Fruit fly (Drosophila melanogaster) whole organism, larva: ENCODE results near the gene Sdic3.
A peak's percentile ranks its signal among the peaks of the same experiment; 100 is the strongest.
"Not testable (repeated sequence)": the region's sequence is repeated elsewhere in the genome, so short reads cannot be mapped to it uniquely, and the experiment has no call there.

Source experiments
- noc ChIP-seq: fragments of 200-800 bp; sonication (Bioruptor generic); optimal IDR thresholded peaks from 3 replicates; lab custom pipeline; 2019; ENCODE audit warnings: missing biosample characterization, mild to moderate bottlenecking, missing genetic modification characterization, moderate library complexity

The Sdic3 gene

DNA sequence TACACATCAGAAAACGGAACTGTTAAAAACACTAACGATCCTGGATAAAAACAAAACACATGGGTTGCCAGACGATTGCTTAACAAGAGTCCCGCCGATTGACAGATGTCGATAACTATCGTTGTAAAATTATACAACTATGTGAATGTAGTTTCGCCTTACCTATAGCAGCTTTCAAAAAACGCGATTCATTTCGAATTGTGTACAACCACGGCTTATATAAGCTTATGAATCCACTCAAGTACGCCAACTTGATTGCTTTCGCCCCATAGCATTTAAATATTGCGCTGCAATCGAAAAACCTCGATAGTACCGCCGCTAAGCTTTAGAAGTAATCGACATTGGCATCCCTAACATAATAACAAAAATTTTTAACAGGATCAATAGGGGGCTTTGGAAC, 24.1 kb downstream of the Sdic3 start, which contains the start of the genes CG9581 and CG9578:
CG9581 (minus strand) TSS at position 84 of the 400 bp plus-strand sequence.
CG9578 (plus strand) TSS at position 325 of the 400 bp plus-strand sequence.
- no peak for TF ChIP-seq noc (tag; lab: Kevin White, UChicago)

DNA sequence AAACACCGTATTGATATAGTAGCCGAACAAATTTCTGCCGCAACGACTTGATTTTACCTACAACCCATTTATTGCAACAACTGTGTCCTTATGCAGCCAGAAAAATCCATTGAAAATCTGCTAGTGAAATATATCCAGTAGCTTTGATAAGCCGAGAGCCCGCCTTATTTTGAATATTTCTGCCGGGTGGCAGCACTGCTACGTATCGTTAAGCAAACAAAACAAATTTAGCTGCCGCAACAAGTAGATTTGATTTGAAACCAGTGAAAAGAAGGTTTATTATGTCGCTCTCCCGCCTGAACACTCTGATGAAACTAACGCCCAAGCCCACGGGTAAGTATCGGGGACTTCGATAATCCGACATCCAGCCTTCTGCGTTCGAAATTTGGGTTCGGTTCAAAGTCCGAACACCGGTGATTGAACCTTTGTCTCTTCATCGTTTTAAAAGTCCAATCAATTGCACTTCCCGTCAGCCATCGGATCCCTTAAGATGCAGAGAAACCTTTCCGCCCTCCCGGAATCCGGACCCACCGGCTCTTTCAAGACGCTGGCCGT, 27.5 kb downstream of the Sdic3 start, which contains the start of gene CG9577:
CG9577 (plus strand) TSS at position 190 of the 555 bp plus-strand sequence.
- no peak for TF ChIP-seq noc (tag; lab: Kevin White, UChicago)

DNA sequence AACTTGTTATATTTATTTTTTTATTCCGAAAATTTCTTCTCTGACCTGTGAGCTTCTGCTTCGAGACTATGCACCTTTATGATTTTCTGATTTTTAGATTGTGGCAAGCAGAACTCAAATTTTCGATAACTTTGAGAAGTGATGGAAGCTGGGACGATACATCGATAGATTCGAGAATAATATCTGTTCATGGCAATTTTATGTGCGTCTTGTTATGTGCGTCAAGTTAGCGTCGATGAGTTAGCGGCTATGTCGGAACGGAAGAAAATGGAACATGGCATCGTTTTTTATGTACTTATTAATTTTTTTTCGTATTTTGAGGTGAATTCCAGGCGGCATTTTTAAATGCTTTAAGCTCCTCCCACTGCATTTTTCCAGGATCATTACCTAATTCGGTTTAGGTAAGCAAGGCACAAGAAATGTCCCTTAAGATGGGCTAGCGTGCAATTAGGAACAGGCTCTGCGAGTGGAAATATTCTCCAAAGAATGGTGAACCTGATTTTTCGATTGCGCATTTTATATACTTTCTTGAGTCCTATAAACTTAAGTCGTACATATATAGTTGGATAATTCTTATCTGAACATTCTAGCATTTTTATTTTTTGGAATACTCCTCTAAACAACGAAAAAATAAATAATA, 28.1 kb downstream of the Sdic3 start, which contains the start of gene Phf7:
Phf7 (minus strand) TSS at position 58 of the 640 bp plus-strand sequence.
- no peak for TF ChIP-seq noc (tag; lab: Kevin White, UChicago)

DNA sequence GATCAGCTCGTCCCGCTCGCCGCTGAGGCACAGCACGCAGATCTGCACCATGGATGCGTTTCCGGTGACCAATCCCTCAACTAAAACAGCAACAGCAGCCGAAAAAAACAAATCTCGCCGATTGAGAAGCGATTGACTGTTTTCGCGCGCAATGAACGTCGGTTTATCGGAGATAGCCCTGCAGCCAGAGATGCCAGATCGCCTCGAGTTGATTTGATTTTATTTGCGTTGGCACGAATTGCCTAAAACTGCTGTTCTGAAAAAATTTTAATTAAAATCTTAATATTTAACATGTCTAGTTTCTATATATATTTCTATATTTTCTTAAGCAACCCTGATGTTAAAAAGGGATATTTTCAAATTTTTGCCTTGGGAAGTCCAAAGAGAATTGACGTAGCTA, 31.4 kb downstream of the Sdic3 start:
- no peak for TF ChIP-seq noc (tag; lab: Kevin White, UChicago)

DNA sequence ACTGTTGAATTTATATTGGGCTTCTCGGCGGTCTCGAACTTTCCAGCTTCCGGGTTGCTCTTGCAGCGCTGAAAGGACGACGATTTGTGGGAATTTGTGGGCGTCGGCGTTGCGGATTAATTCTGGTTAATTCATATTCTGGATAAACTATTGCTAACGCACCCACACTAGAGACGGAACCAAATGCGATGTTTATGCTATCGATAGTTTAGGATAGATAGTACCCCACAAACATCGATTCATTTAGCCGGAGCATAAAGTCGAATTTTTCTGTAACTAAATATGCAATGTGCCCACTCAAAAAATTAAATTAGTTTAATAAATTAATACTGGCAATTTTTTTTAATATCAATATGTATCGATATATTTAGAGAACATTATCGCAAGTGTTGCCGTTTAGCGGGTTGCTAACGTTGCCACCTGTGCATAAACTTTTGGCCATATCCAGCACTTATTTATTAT, 34.3 kb downstream of the Sdic3 start, which contains the start of gene Rab35:
Rab35 (minus strand) TSS at position 194 of the 462 bp plus-strand sequence.
- no peak for TF ChIP-seq noc (tag; lab: Kevin White, UChicago)

DNA sequence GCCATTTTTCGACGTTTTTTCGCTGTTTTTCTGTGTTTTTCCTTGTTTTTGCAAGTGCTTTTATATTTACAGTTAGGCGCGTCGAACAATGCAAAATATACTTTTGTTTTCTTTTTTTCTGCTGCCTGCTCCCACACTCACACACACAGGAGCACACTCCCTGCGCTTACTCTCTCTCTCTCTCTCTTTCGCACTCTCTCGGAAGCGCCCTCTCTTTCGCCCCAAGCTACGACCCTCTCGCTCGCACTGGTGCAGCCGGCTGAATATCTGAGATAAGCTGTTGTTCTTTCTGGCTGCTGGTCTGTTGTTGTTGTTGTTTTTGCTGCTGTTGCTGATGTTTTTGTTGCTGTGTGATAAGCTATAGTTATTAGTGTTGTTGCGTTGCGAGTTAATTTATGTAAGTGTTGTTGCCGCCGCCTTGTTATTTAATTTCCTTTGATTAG, 35.1 kb downstream of the Sdic3 start:
- peak; percentile 24 for TF ChIP-seq noc (tag; lab: Kevin White, UChicago)

DNA sequence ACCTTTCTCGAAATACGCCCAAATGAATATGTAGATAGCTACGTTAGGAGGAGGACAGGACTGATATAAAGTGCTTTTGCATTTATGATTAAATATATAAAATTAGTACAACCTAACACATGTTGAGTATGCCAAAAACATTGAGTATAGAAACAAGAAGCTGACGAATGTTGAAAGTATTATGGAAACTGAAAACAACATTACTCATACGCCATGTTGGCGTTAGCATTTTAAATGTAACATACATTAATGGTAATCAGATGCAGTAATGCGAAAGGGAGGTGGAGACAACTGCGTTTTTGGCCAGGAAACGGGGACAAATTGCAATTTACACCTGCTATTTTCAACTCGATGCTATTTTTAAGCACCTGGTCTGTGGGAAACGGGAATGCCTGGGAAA, 35.5 kb downstream of the Sdic3 start:
- no peak for TF ChIP-seq noc (tag; lab: Kevin White, UChicago)

DNA sequence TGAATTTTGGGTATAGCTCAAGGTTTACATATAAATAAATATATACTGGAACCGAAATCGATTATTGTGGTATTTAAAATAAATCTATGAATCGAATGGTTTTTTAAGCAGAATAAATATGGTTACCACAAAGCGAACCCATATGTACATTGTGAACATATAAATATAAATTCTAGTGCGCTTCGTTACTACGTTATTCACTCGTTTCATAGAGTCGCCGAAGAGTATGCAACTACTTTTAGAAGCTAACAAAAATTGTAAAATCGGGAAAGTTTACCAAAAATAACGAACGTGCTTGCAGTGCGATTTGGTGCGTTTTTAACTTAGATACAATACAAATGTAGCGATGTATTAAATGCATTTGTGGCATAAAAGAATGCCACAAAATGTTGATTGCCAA, 38.1 kb downstream of the Sdic3 start:
- no peak for TF ChIP-seq noc (tag; lab: Kevin White, UChicago)

DNA sequence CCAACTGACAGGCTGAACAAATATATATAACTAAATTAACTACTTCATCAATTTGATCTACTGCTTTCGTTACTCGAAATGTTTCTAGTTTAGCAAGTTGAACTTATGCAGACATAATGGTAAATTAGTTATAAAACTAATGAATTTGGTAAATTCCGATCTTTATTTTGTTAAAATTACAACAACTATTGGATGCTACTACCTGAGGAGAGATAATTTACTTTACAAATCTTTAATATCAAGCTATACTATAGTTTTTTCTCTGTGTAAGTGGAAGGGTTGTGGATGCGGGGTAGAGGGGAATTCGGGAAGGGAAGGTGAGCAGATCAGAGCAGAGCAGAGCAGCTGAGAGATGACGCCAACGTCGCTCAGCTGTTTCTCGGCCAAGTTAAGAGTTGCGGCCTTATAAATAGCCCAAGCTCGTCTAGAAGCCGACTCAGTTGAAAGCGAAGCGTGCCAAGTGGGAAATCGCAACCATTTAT, 46.3 kb downstream of the Sdic3 start, which contains the start of gene aspr:
aspr (plus strand) TSS at position 432 of the 482 bp plus-strand sequence.
- no peak for TF ChIP-seq noc (tag; lab: Kevin White, UChicago)

DNA sequence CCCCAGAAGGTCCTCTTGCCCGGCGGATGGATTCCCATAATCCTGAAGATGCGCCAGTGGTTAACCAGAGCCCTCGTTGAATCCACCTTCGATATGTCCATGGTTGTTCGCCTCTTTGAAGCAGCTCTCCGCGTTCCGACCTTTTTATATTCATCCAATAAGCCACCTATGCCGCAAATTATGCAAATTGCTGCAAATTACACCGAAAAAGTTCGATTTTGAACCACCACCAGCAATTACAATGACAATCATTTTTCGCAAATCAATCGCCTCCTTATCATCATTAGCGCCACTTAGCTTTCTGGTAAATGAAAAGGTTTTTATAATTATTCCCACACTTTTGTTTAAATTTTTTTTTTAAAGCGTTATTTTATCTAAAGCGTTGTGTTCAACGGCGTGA, 50.9 kb downstream of the Sdic3 start, which contains the start of gene Or19a:
Or19a (minus strand) TSS at position 101 of the 400 bp plus-strand sequence.
- not testable (repeated sequence) for TF ChIP-seq noc (tag; lab: Kevin White, UChicago)

DNA sequence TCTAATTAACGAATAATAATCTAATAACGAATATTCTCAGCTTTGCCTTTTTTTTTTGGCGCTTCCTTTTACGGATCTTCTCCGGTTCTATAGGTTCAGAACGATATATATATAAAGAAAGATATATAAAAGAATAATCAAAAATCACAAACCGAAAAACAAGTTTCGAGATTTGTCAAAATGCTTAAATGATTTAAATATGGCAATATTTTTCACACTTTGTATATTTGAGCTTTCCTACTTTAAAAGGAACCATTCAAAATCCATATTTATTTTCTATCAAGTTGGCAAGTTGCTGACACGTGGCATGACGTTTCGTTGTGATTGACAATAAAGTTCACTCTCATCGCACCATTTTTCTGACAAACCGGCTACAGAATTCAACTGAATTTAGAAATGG, 53.3 kb downstream of the Sdic3 start, which contains the start of gene CG34332:
CG34332 (plus strand) TSS at position 301 of the 400 bp plus-strand sequence.
- no peak for TF ChIP-seq noc (tag; lab: Kevin White, UChicago)

DNA sequence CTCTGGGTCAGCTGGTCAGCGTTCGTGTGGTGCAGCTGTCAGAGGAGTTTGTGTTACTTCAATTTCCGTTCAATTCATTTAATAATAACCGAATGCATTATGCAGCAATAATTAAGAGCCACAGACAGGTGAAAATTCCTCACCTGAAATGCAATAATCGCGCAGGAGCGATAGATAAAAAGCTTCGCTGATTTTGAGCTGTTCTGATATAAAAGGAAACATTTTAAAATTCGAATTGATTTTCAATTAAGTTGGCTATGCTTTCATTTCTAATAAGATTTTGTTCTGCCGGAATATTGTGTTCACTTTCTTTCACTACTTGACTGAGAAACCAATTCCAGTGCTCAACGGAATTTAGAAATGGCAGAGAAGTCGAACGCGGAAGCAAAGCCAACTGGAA, 54.5 kb downstream of the Sdic3 start, which contains the start of gene CG42583:
CG42583 (plus strand) TSS at position 301 of the 400 bp plus-strand sequence.
- no peak for TF ChIP-seq noc (tag; lab: Kevin White, UChicago)
